Worm (Caenorhabditis elegans) whole organism, midembryonic: ENCODE measurements around the gene ztf-28.

Source experiments
- cog-1 ChIP-seq: sonication (generic microtip); optimal IDR thresholded peaks from 2 replicates; lab custom pipeline; 2016; ENCODE audit warnings: missing genetic modification characterization, missing compliant biosample characterization
- flt-1 ChIP-seq: fragments of 200-800 bp; sonication (Bioruptor generic); IDR thresholded peaks from 2 replicates; pipeline ENCODE4 v1.3.6; 2022; ENCODE audit warnings: missing genetic modification characterization, missing compliant biosample characterization
- klf-2 ChIP-seq: fragments of 200-800 bp; sonication (Bioruptor generic); conservative IDR thresholded peaks from 2 replicates; pipeline ENCODE4 v1.3.6; 2022; ENCODE audit warnings: missing genetic modification reagents, missing genetic modification characterization, missing compliant biosample characterization
- med-1 ChIP-seq: sonication (generic microtip); optimal IDR thresholded peaks from 2 replicates; lab custom pipeline; 2017; ENCODE audit warnings: missing genetic modification characterization, mild to moderate bottlenecking, missing compliant biosample characterization, antibody characterized with exemption, missing genetic modification reagents; ENCODE audit not compliant: insufficient read depth

ce11 chrV:2054254-2054653 lies 36.2 kb upstream of the ztf-28 start:
- no peak for TF ChIP-seq klf-2
- no peak for TF ChIP-seq cog-1 (tag; lab: Kevin White, UChicago)
- no peak for TF ChIP-seq med-1 (GFP tag; lab: Kevin White, UChicago)
- no peak for TF ChIP-seq flt-1 (GFP tag; lab: Robert Waterston, UW)
